Fruit fly (Drosophila melanogaster): ENCODE data around the gene Reph.

Gene Reph

dm6 chr2L:3818903-3819302 lies 15.6 kb downstream of the Reph start (continued):
- TF ChIP-seq CG8388 (GFP tag; optimal IDR thresholded peaks at IDR 0.05) (no peak), CG2202 (tag; optimal IDR thresholded peaks at IDR 0.05) (peak; percentile 16), Kr (GFP tag; optimal IDR thresholded peaks at IDR 0.05) (no peak), PHDP (tag; optimal IDR thresholded peaks at IDR 0.05) (no peak), twi (tag; optimal IDR thresholded peaks at IDR 0.05) (peak; percentile 94), ro (GFP tag; IDR thresholded peaks at IDR 0.05) (no peak), Ets97D (GFP tag; optimal IDR thresholded peaks at IDR 0.05) (no peak), CG42726 (GFP tag; IDR thresholded peaks at IDR 0.05; ENCODE audit: partially characterized antibody) (no peak), Lhr (GFP tag; optimal IDR thresholded peaks at IDR 0.05) (no peak), seq (GFP tag; IDR thresholded peaks at IDR 0.05) (no peak), CG4404 (GFP tag; IDR thresholded peaks at IDR 0.05) (peak; percentile 71), slbo (GFP tag; IDR thresholded peaks at IDR 0.05) (no peak), CG13894 (tag; optimal IDR thresholded peaks at IDR 0.05) (no peak), CG10462 (GFP tag; optimal IDR thresholded peaks at IDR 0.05) (peak; percentile 14), CG11085 (GFP tag; IDR thresholded peaks at IDR 0.05) (no peak), CG17361 (GFP tag; IDR thresholded peaks at IDR 0.05) (0 out of 3 replicates have a peak, but pooled peaks have one; percentile 26), btn (GFP tag; optimal IDR thresholded peaks at IDR 0.05) (no peak), ERR (GFP tag; optimal IDR thresholded peaks at IDR 0.05) (no peak), bcd (GFP tag; optimal IDR thresholded peaks at IDR 0.05) (no peak), Fer1 (GFP tag; optimal IDR thresholded peaks at IDR 0.05) (no peak), NFAT (GFP tag; IDR thresholded peaks at IDR 0.05) (no peak), jigr1 (GFP tag; IDR thresholded peaks at IDR 0.05) (no peak), peb (GFP tag; IDR thresholded peaks at IDR 0.05) (no peak), CG18476 (GFP tag; optimal IDR thresholded peaks at IDR 0.05) (no peak), CG8089 (GFP tag; optimal IDR thresholded peaks at IDR 0.05) (no peak), sr (GFP tag; IDR thresholded peaks at IDR 0.05) (no peak), CG4820 (GFP tag; optimal IDR thresholded peaks at IDR 0.05) (no peak), CG11093 (GFP tag; IDR thresholded peaks at IDR 0.05) (0 out of 3 replicates have a peak, but pooled peaks have one; percentile 34), dan (GFP tag; IDR thresholded peaks at IDR 0.05) (peak; percentile 33; the same call in 1 of the 2 replicates), CG9215 (GFP tag; IDR thresholded peaks at IDR 0.05) (no peak), CG14441 (GFP tag; IDR thresholded peaks at IDR 0.05) (no peak), Blimp-1 (GFP tag; optimal IDR thresholded peaks at IDR 0.05) (no peak), CG43689 (GFP tag; IDR thresholded peaks at IDR 0.05) (no peak), CG6765 (GFP tag; optimal IDR thresholded peaks at IDR 0.05) (no peak), CG30020 (tag; optimal IDR thresholded peaks at IDR 0.05) (no peak), hkb (optimal IDR thresholded peaks at IDR 0.05) (no peak), hkb (GFP tag; IDR thresholded peaks at IDR 0.05) (no peak), Antp (GFP tag; optimal IDR thresholded peaks at IDR 0.05) (no peak), NfI (GFP tag; optimal IDR thresholded peaks at IDR 0.05) (no peak), klu (GFP tag; IDR thresholded peaks at IDR 0.05) (no peak), CG13424 (tag; optimal IDR thresholded peaks at IDR 0.05) (no peak), CG11723 (GFP tag; optimal IDR thresholded peaks at IDR 0.05) (no peak), bab2 (GFP tag; optimal IDR thresholded peaks at IDR 0.05) (peak; percentile 31), CG6654 (GFP tag; optimal IDR thresholded peaks at IDR 0.05) (no peak), CG11696 (GFP tag; IDR thresholded peaks at IDR 0.05) (no peak), gfzf (GFP tag; optimal IDR thresholded peaks at IDR 0.05) (no peak), luna (GFP tag; optimal IDR thresholded peaks at IDR 0.05) (no peak), danr (GFP tag; IDR thresholded peaks at IDR 0.05) (no peak), pnt (GFP tag; optimal IDR thresholded peaks at IDR 0.05) (no peak), Hr3 (GFP tag; optimal IDR thresholded peaks at IDR 0.05) (no peak), Myb (GFP tag; optimal IDR thresholded peaks at IDR 0.05) (no peak), Ravus (GFP tag; IDR thresholded peaks at IDR 0.05) (no peak), zf30C (GFP tag; optimal IDR thresholded peaks at IDR 0.05) (peak; percentile 88)
